Fruit fly (Drosophila melanogaster) whole organism, embryonic: ENCODE results near the gene CG3702.

Experiments used
- Adf1 ChIP-seq: fragments of 200-800 bp; sonication (Bioruptor generic); IDR thresholded peaks from 2 replicates; pipeline ENCODE4 v1.3.6; 2022; ENCODE audit warnings: missing biosample characterization, missing genetic modification characterization
- Asciz ChIP-seq: fragments of 200-800 bp; sonication (Bioruptor generic); optimal IDR thresholded peaks from 2 replicates; lab custom pipeline; 2017; ENCODE audit warnings: missing biosample characterization, mild to moderate bottlenecking, missing genetic modification characterization, missing genetic modification reagents
- Awh ChIP-seq: fragments of 200-800 bp; sonication (Bioruptor generic); IDR thresholded peaks from 2 replicates; pipeline ENCODE4, ENCODE4 v1.3.6; 2022; ENCODE audit warnings: missing biosample characterization, missing genetic modification characterization
- Blimp-1 ChIP-seq: fragments of 200-800 bp; sonication (Bioruptor generic); optimal IDR thresholded peaks from 3 replicates; lab custom pipeline; 2018; ENCODE audit warnings: missing biosample characterization, missing genetic modification characterization, mild to moderate bottlenecking, moderate library complexity, missing genetic modification reagents
- CG1024 ChIP-seq: fragments of 200-800 bp; sonication (Bioruptor generic); IDR thresholded peaks from 2 replicates; pipeline ENCODE4 v1.3.6; 2022; ENCODE audit warnings: missing biosample characterization, missing genetic modification characterization
- CG10565 ChIP-seq: fragments of 200-800 bp; sonication (Bioruptor generic); optimal IDR thresholded peaks from 3 replicates; lab custom pipeline; 2016; ENCODE audit warnings: missing biosample characterization, mild to moderate bottlenecking, missing genetic modification characterization
- CG11093 ChIP-seq: fragments of 200-800 bp; sonication (Bioruptor generic); IDR thresholded peaks from 3 replicates; pipeline ENCODE4 v1.3.6; 2022; ENCODE audit warnings: missing biosample characterization, missing genetic modification characterization
- CG11504 ChIP-seq: fragments of 200-800 bp; sonication (Bioruptor generic); optimal IDR thresholded peaks from 3 replicates; lab custom pipeline; 2019; ENCODE audit warnings: missing biosample characterization, mild to moderate bottlenecking, missing genetic modification characterization, moderate library complexity
- CG11560 ChIP-seq: fragments of 200-800 bp; sonication (Bioruptor generic); IDR thresholded peaks from 3 replicates; pipeline ENCODE4 v1.3.6; 2022; ENCODE audit warnings: missing biosample characterization, missing genetic modification characterization
- CG11696 ChIP-seq: fragments of 200-800 bp; sonication (Bioruptor generic); IDR thresholded peaks from 2 replicates; pipeline ENCODE4 v1.3.6; 2022; ENCODE audit warnings: missing biosample characterization, missing genetic modification characterization
- CG12155 ChIP-seq: fragments of 200-800 bp; sonication (Bioruptor generic); optimal IDR thresholded peaks from 3 replicates; lab custom pipeline; 2016; ENCODE audit warnings: missing biosample characterization, missing genetic modification characterization
- CG15269 ChIP-seq: fragments of 200-800 bp; sonication (Bioruptor generic); optimal IDR thresholded peaks from 2 replicates; lab custom pipeline; 2018; ENCODE audit warnings: missing biosample characterization, mild to moderate bottlenecking, missing genetic modification characterization, moderate library complexity
- CG18011 ChIP-seq: fragments of 200-800 bp; sonication (Bioruptor generic); optimal IDR thresholded peaks from 2 replicates; lab custom pipeline; 2017; ENCODE audit warnings: missing biosample characterization, missing genetic modification characterization, mild to moderate bottlenecking, moderate library complexity, missing genotype
- CG18599 ChIP-seq: fragments of 200-800 bp; sonication (Bioruptor generic); optimal IDR thresholded peaks from 3 replicates; lab custom pipeline; 2017; ENCODE audit warnings: missing biosample characterization, missing genetic modification characterization, mild to moderate bottlenecking, moderate library complexity, missing genetic modification reagents
- CG2129 ChIP-seq: fragments of 200-800 bp; sonication (Bioruptor generic); IDR thresholded peaks from 2 replicates; pipeline ENCODE4 v1.3.6; 2022; ENCODE audit warnings: missing biosample characterization, missing genetic modification characterization; ENCODE audit not compliant: partially characterized antibody
- CG30431 ChIP-seq: fragments of 200-800 bp; sonication (Bioruptor generic); optimal IDR thresholded peaks from 2 replicates; lab custom pipeline; 2017; ENCODE audit warnings: missing biosample characterization, missing genetic modification characterization
- CG32532 ChIP-seq: fragments of 200-800 bp; sonication (Bioruptor generic); IDR thresholded peaks from 2 replicates; pipeline ENCODE4 v1.3.6; 2022; ENCODE audit warnings: missing biosample characterization, missing genetic modification characterization
- CG3407 ChIP-seq: fragments of 200-800 bp; sonication (Bioruptor generic); optimal IDR thresholded peaks from 2 replicates; lab custom pipeline; 2018; ENCODE audit warnings: missing biosample characterization, mild to moderate bottlenecking, missing genetic modification characterization
- CG3726 ChIP-seq: fragments of 200-800 bp; sonication (Bioruptor generic); IDR thresholded peaks from 3 replicates; pipeline ENCODE4, ENCODE4 v1.3.6; 2022; ENCODE audit warnings: missing biosample characterization, missing genetic modification characterization
- CG3838 ChIP-seq: fragments of 200-800 bp; sonication (Bioruptor generic); optimal IDR thresholded peaks from 3 replicates; lab custom pipeline; 2016; ENCODE audit warnings: missing biosample characterization, missing genetic modification characterization
- CG6272 ChIP-seq: fragments of 200-800 bp; sonication (Bioruptor generic); IDR thresholded peaks from 2 replicates; pipeline ENCODE4 v1.3.6; 2022; ENCODE audit warnings: missing biosample characterization, missing genetic modification characterization
- CG8089 ChIP-seq: fragments of 200-800 bp; sonication (Bioruptor generic); optimal IDR thresholded peaks from 3 replicates; lab custom pipeline; 2016; ENCODE audit warnings: missing biosample characterization, missing genetic modification characterization
- CG9437 ChIP-seq: fragments of 200-800 bp; sonication (Bioruptor generic); optimal IDR thresholded peaks from 2 replicates; lab custom pipeline; 2018; ENCODE audit warnings: missing biosample characterization, mild to moderate bottlenecking, missing genetic modification characterization
- Ets97D ChIP-seq: fragments of 200-800 bp; sonication (Bioruptor generic); optimal IDR thresholded peaks from 3 replicates; lab custom pipeline; 2016; ENCODE audit warnings: missing biosample characterization, missing genetic modification characterization
- Fer3 ChIP-seq: fragments of 200-800 bp; sonication (Bioruptor generic); optimal IDR thresholded peaks from 2 replicates; lab custom pipeline; 2018; ENCODE audit warnings: missing biosample characterization, mild to moderate bottlenecking, missing genetic modification characterization, moderate library complexity
- Lhr ChIP-seq: fragments of 200-800 bp; sonication (Bioruptor generic); optimal IDR thresholded peaks from 3 replicates; lab custom pipeline; 2017; ENCODE audit warnings: mild to moderate bottlenecking, missing biosample characterization, missing genetic modification reagents, missing genetic modification characterization
- NC2α ChIP-seq: fragments of 200-800 bp; sonication (Bioruptor generic); optimal IDR thresholded peaks from 2 replicates; lab custom pipeline; 2016; ENCODE audit warnings: missing biosample characterization, missing genetic modification characterization
- Nf-YC ChIP-seq: fragments of 200-800 bp; optimal IDR thresholded peaks from 3 replicates; lab custom pipeline; 2019; ENCODE audit warnings: missing biosample characterization, mild to moderate bottlenecking, missing genetic modification characterization, moderate library complexity
- Sin3A ChIP-seq: fragments of >200 bp; optimal IDR thresholded peaks from 2 replicates; lab custom pipeline; 2018
- Six4 ChIP-seq: fragments of 200-800 bp; sonication (Bioruptor generic); optimal IDR thresholded peaks from 2 replicates; lab custom pipeline; 2016; ENCODE audit warnings: missing biosample characterization, missing genetic modification characterization
- Spps ChIP-seq: fragments of 200-800 bp; sonication (Bioruptor generic); optimal IDR thresholded peaks from 2 replicates; lab custom pipeline; 2018; ENCODE audit warnings: missing biosample characterization, mild to moderate bottlenecking, missing genetic modification characterization
- Sry-β ChIP-seq: fragments of 200-800 bp; sonication (Bioruptor generic); optimal IDR thresholded peaks from 2 replicates; lab custom pipeline; 2018; ENCODE audit warnings: missing biosample characterization, mild to moderate bottlenecking, missing genetic modification characterization, moderate library complexity
- Stat92E ChIP-seq, 3 experiments: fragments of >200 bp in 2 of 3; fragments of 200-800 bp in 1 of 3; sonication (Bioruptor generic) in 1 of 3; optimal IDR thresholded peaks; 2 replicates each; lab custom pipeline; 2017 to 2019; ENCODE audit warnings: missing biosample characterization in 3 of 3, missing genetic modification characterization in 3 of 3, mild to moderate bottlenecking in 1 of 3, moderate library complexity in 1 of 3
- Vsx1 ChIP-seq: fragments of 200-800 bp; sonication (Bioruptor generic); optimal IDR thresholded peaks from 2 replicates; lab custom pipeline; 2017; ENCODE audit warnings: missing biosample characterization, mild to moderate bottlenecking, missing genetic modification characterization, missing genetic modification reagents
- abd-A ChIP-seq: fragments of 200-800 bp; sonication (Bioruptor generic); optimal IDR thresholded peaks from 3 replicates; lab custom pipeline; 2019; ENCODE audit warnings: missing biosample characterization, mild to moderate bottlenecking, missing genetic modification characterization, moderate library complexity
- cad ChIP-seq: fragments of >200 bp; optimal IDR thresholded peaks from 2 replicates; lab custom pipeline; 2017; ENCODE audit warnings: missing biosample characterization, missing genetic modification characterization
- cato ChIP-seq: fragments of 200-800 bp; sonication (Bioruptor generic); optimal IDR thresholded peaks from 2 replicates; lab custom pipeline; 2016; ENCODE audit warnings: missing biosample characterization, missing genetic modification characterization, borderline replicate concordance
- emc ChIP-seq: fragments of 200-800 bp; sonication (Bioruptor generic); optimal IDR thresholded peaks from 2 replicates; lab custom pipeline; 2016; ENCODE audit warnings: missing biosample characterization, missing genetic modification characterization
- fd102C ChIP-seq: fragments of 200-800 bp; sonication (Bioruptor generic); optimal IDR thresholded peaks from 2 replicates; lab custom pipeline; 2018; ENCODE audit warnings: missing biosample characterization, mild to moderate bottlenecking, missing genetic modification characterization, moderate library complexity
- inv ChIP-seq: fragments of 200-800 bp; sonication (Bioruptor generic); IDR thresholded peaks from 2 replicates; pipeline ENCODE4 v1.3.6; 2022; ENCODE audit warnings: missing biosample characterization, missing genetic modification characterization; ENCODE audit not compliant: partially characterized antibody
- lilli ChIP-seq: fragments of 200-800 bp; sonication (Bioruptor generic); optimal IDR thresholded peaks from 3 replicates; lab custom pipeline; 2016; ENCODE audit warnings: missing biosample characterization, missing genetic modification characterization
- mirr ChIP-seq: fragments of 200-800 bp; sonication (Bioruptor generic); optimal IDR thresholded peaks from 3 replicates; lab custom pipeline; 2018; ENCODE audit warnings: missing biosample characterization, mild to moderate bottlenecking, missing genetic modification characterization
- otp ChIP-seq: fragments of 200-800 bp; sonication (Bioruptor generic); IDR thresholded peaks from 3 replicates; pipeline ENCODE4, ENCODE4 v1.3.6; 2022; ENCODE audit warnings: missing biosample characterization, missing genetic modification characterization
- pb ChIP-seq: fragments of 200-800 bp; sonication (Bioruptor generic); optimal IDR thresholded peaks from 3 replicates; lab custom pipeline; 2016; ENCODE audit warnings: missing biosample characterization, missing genetic modification characterization
- prd ChIP-seq, 3 experiments: fragments of >200 bp in 2 of 3; fragments of 200-800 bp in 1 of 3; sonication (Bioruptor generic) in 1 of 3; optimal IDR thresholded peaks in 2 of 3; IDR thresholded peaks in 1 of 3; 2 replicates in 2 of 3; 3 replicates in 1 of 3; pipeline versions ENCODE4 v1.3.6 to Lab custom; 2017 to 2022; ENCODE audit warnings: missing biosample characterization in 1 of 3, missing genetic modification characterization in 1 of 3
- pum ChIP-seq: fragments of 200-800 bp; sonication (Bioruptor generic); optimal IDR thresholded peaks from 2 replicates; lab custom pipeline; 2016; ENCODE audit warnings: missing biosample characterization, missing genetic modification characterization
- sens-2 ChIP-seq: fragments of 200-800 bp; sonication (Bioruptor generic); IDR thresholded peaks from 2 replicates; pipeline ENCODE4 v1.3.6; 2022; ENCODE audit warnings: missing biosample characterization, missing genetic modification characterization
- stwl ChIP-seq: fragments of 200-800 bp; sonication (Bioruptor generic); optimal IDR thresholded peaks from 3 replicates; lab custom pipeline; 2018; ENCODE audit warnings: missing biosample characterization, mild to moderate bottlenecking, missing genetic modification characterization, moderate library complexity
- trem ChIP-seq: fragments of 200-800 bp; optimal IDR thresholded peaks from 3 replicates; lab custom pipeline; 2019; ENCODE audit warnings: missing biosample characterization, mild to moderate bottlenecking, missing genetic modification characterization, moderate library complexity

CG3702 gene

dm6 chr2L:4197143-4197912, 29.6 kb downstream of the CG3702 start (continued):
- TF ChIP-seq cad (no peak), Asciz (GFP tag; lab: Kevin White, UChicago) (no peak), fd102C (GFP tag; lab: Kevin White, UChicago) (no peak), Sry-β (GFP tag; lab: Kevin White, UChicago) (no peak), Blimp-1 (GFP tag; lab: Kevin White, UChicago) (peak; percentile 94), Adf1 (GFP tag; lab: Robert Waterston, UW) (no peak), Nf-YC (tag; lab: Kevin White, UChicago) (no peak), CG3407 (GFP tag; lab: Kevin White, UChicago) (no peak), mirr (GFP tag; lab: Kevin White, UChicago) (no peak), cato (GFP tag; lab: Kevin White, UChicago) (no peak), CG30431 (GFP tag; lab: Kevin White, UChicago) (no peak), lilli (no peak), CG11560 (tag; lab: Robert Waterston, UW) (no peak), inv (no peak), CG11093 (GFP tag; lab: Robert Waterston, UW) (no peak), Stat92E (GFP tag; optimal IDR thresholded peaks at IDR 0.05; lab: Kevin White, UChicago) (no peak), CG1024 (GFP tag; lab: Robert Waterston, UW) (no peak), pb (no peak), trem (tag; lab: Kevin White, UChicago) (no peak), NC2α (GFP tag; lab: Kevin White, UChicago) (no peak), Spps (tag; lab: Kevin White, UChicago) (no peak), CG11504 (no peak), Six4 (GFP tag; lab: Kevin White, UChicago) (no peak), CG18011 (GFP tag; lab: Kevin White, UChicago) (no peak), CG9437 (GFP tag; lab: Kevin White, UChicago) (no peak), abd-A (no peak), Sin3A (lab: Kevin White, UChicago) (no peak), CG12155 (GFP tag; lab: Kevin White, UChicago) (no peak), Lhr (GFP tag; lab: Kevin White, UChicago) (no peak), Fer3 (tag; lab: Kevin White, UChicago) (peak; percentile 4), CG32532 (no peak), CG15269 (tag; lab: Kevin White, UChicago) (peak; percentile 2), Ets97D (GFP tag; lab: Kevin White, UChicago) (no peak), CG3726 (GFP tag; lab: Robert Waterston, UW) (no peak), otp (GFP tag; lab: Robert Waterston, UW) (no peak), CG3838 (GFP tag; lab: Kevin White, UChicago) (no peak), CG6272 (GFP tag; lab: Robert Waterston, UW) (no peak), Awh (no peak), CG2129 (GFP tag; lab: Robert Waterston, UW) (no peak), sens-2 (GFP tag; lab: Robert Waterston, UW) (no peak), CG10565 (GFP tag; lab: Kevin White, UChicago) (no peak), stwl (tag; lab: Kevin White, UChicago) (no peak), CG11696 (GFP tag; lab: Robert Waterston, UW) (no peak), emc (no peak), CG18599 (GFP tag; lab: Kevin White, UChicago) (peak; percentile 20), pum (GFP tag; lab: Kevin White, UChicago) (no peak), CG8089 (no peak), Vsx1 (GFP tag; lab: Kevin White, UChicago) (peak; percentile 31), prd (optimal IDR thresholded peaks at IDR 0.05; lab: Kevin White, UChicago) (no peak), prd (GFP tag; IDR thresholded peaks at IDR 0.05; lab: Robert Waterston, UW) (no peak)
